Fruit fly (Drosophila melanogaster) whole organism, embryonic: ENCODE results near the gene Trf4-1.

ENCODE experiments used
- Abd-B ChIP-seq: fragments of 200-800 bp; sonication (Bioruptor generic); optimal IDR thresholded peaks from 2 replicates; lab custom pipeline; 2018; ENCODE audit warnings: missing biosample characterization, mild to moderate bottlenecking, missing genetic modification characterization, moderate library complexity
- B-H2 ChIP-seq: fragments of 200-800 bp; sonication (Bioruptor generic); optimal IDR thresholded peaks from 2 replicates; lab custom pipeline; 2018; ENCODE audit warnings: missing biosample characterization, mild to moderate bottlenecking, missing genetic modification characterization
- CG11398 ChIP-seq: fragments of 200-800 bp; sonication (Bioruptor generic); optimal IDR thresholded peaks from 2 replicates; lab custom pipeline; 2016; ENCODE audit warnings: missing biosample characterization, missing genetic modification characterization
- CG11504 ChIP-seq: fragments of 200-800 bp; sonication (Bioruptor generic); optimal IDR thresholded peaks from 3 replicates; lab custom pipeline; 2019; ENCODE audit warnings: missing biosample characterization, mild to moderate bottlenecking, missing genetic modification characterization, moderate library complexity
- CG13424 ChIP-seq: fragments of 200-800 bp; sonication (Bioruptor generic); optimal IDR thresholded peaks from 2 replicates; lab custom pipeline; 2019; ENCODE audit warnings: missing biosample characterization, mild to moderate bottlenecking, missing genetic modification characterization, moderate library complexity
- CG14860 ChIP-seq: fragments of 200-800 bp; sonication (Bioruptor generic); IDR thresholded peaks from 3 replicates; pipeline ENCODE4 v1.3.6; 2022; ENCODE audit warnings: missing biosample characterization, missing genetic modification characterization; ENCODE audit not compliant: partially characterized antibody
- CG1529 ChIP-seq: fragments of 200-800 bp; sonication (Bioruptor generic); optimal IDR thresholded peaks from 3 replicates; lab custom pipeline; 2018; ENCODE audit warnings: missing biosample characterization, missing genetic modification characterization
- CG1647 ChIP-seq: fragments of 200-800 bp; sonication (Bioruptor generic); optimal IDR thresholded peaks from 3 replicates; lab custom pipeline; 2016; ENCODE audit warnings: missing biosample characterization, missing genetic modification characterization
- CG16863 ChIP-seq: fragments of 200-800 bp; sonication (Bioruptor generic); optimal IDR thresholded peaks from 3 replicates; lab custom pipeline; 2016; ENCODE audit warnings: missing biosample characterization, missing genetic modification characterization
- CG17328 ChIP-seq: fragments of 200-800 bp; sonication (Bioruptor generic); IDR thresholded peaks from 2 replicates; pipeline ENCODE4 v1.3.6; 2022; ENCODE audit warnings: missing biosample characterization, missing genetic modification characterization
- CG17359 ChIP-seq: fragments of 200-800 bp; sonication (Bioruptor generic); optimal IDR thresholded peaks from 3 replicates; lab custom pipeline; 2018; ENCODE audit warnings: missing biosample characterization, mild to moderate bottlenecking, missing genetic modification characterization, moderate library complexity
- CG17361 ChIP-seq: fragments of 200-800 bp; sonication (Bioruptor generic); IDR thresholded peaks from 3 replicates; pipeline ENCODE4 v1.3.6; 2022; ENCODE audit warnings: missing biosample characterization, missing genetic modification characterization
- CG18262 ChIP-seq: fragments of 200-800 bp; optimal IDR thresholded peaks from 3 replicates; lab custom pipeline; 2019; ENCODE audit warnings: missing biosample characterization, mild to moderate bottlenecking, missing genetic modification characterization, moderate library complexity
- CG18476 ChIP-seq: fragments of 200-800 bp; sonication (Bioruptor generic); optimal IDR thresholded peaks from 2 replicates; lab custom pipeline; 2016; ENCODE audit warnings: missing biosample characterization, mild to moderate bottlenecking, missing genetic modification characterization
- CG2120 ChIP-seq: fragments of 200-800 bp; sonication (Bioruptor generic); optimal IDR thresholded peaks from 3 replicates; lab custom pipeline; 2016; ENCODE audit warnings: missing biosample characterization, missing genetic modification characterization
- CG2678 ChIP-seq: fragments of 200-800 bp; sonication (Bioruptor generic); optimal IDR thresholded peaks from 3 replicates; lab custom pipeline; 2019; ENCODE audit warnings: missing biosample characterization, mild to moderate bottlenecking, missing genetic modification characterization, moderate library complexity
- CG31441 ChIP-seq: fragments of 200-800 bp; sonication (Bioruptor generic); IDR thresholded peaks from 2 replicates; pipeline ENCODE4 v1.3.6; 2022; ENCODE audit warnings: missing biosample characterization, missing genetic modification characterization
- CG3281 ChIP-seq: fragments of 200-800 bp; sonication (Bioruptor generic); optimal IDR thresholded peaks from 3 replicates; lab custom pipeline; 2017; ENCODE audit warnings: missing biosample characterization, mild to moderate bottlenecking, missing genetic modification characterization
- CG3847 ChIP-seq: fragments of 200-800 bp; sonication (Bioruptor generic); IDR thresholded peaks from 2 replicates; pipeline ENCODE4 v1.3.6; 2022; ENCODE audit warnings: missing biosample characterization, missing genetic modification characterization
- CG5180 ChIP-seq: fragments of 200-800 bp; sonication (Bioruptor generic); optimal IDR thresholded peaks from 3 replicates; lab custom pipeline; 2017; ENCODE audit warnings: missing biosample characterization, missing genetic modification characterization, mild to moderate bottlenecking, moderate library complexity, missing genetic modification reagents
- CG8924 ChIP-seq: fragments of 200-800 bp; optimal IDR thresholded peaks from 3 replicates; lab custom pipeline; 2019; ENCODE audit warnings: missing biosample characterization, mild to moderate bottlenecking, missing genetic modification characterization, moderate library complexity
- CG9609 ChIP-seq: fragments of 200-800 bp; sonication (Bioruptor generic); optimal IDR thresholded peaks from 3 replicates; lab custom pipeline; 2016; ENCODE audit warnings: missing biosample characterization, missing genetic modification characterization
- CG9727 ChIP-seq: fragments of 200-800 bp; sonication (Bioruptor generic); optimal IDR thresholded peaks from 3 replicates; lab custom pipeline; 2017; ENCODE audit warnings: missing biosample characterization, mild to moderate bottlenecking, missing genetic modification characterization
- CG9797 ChIP-seq: fragments of 200-800 bp; sonication (Bioruptor generic); optimal IDR thresholded peaks from 3 replicates; lab custom pipeline; 2018; ENCODE audit warnings: missing biosample characterization, mild to moderate bottlenecking, missing genetic modification characterization
- CG9932 ChIP-seq: fragments of 200-800 bp; sonication (Bioruptor generic); IDR thresholded peaks from 2 replicates; pipeline ENCODE4 v1.3.6; 2022; ENCODE audit warnings: missing biosample characterization, missing genetic modification characterization
- CTCF ChIP-seq: fragments of 200-800 bp; sonication (Bioruptor generic); optimal IDR thresholded peaks from 2 replicates; lab custom pipeline; 2017; ENCODE audit warnings: missing biosample characterization, mild to moderate bottlenecking, missing genetic modification characterization, moderate library complexity
- CoRest ChIP-seq: fragments of 200-800 bp; sonication (Bioruptor generic); optimal IDR thresholded peaks from 3 replicates; lab custom pipeline; 2018; ENCODE audit warnings: missing biosample characterization, mild to moderate bottlenecking, missing genetic modification characterization, moderate library complexity
- Deaf1 ChIP-seq: fragments of 200-800 bp; optimal IDR thresholded peaks from 3 replicates; lab custom pipeline; 2019; ENCODE audit warnings: missing biosample characterization, mild to moderate bottlenecking, missing genetic modification characterization, moderate library complexity
- GATAe ChIP-seq: fragments of 200-800 bp; sonication (Bioruptor generic); conservative IDR thresholded peaks from 2 replicates; pipeline ENCODE4 v1.3.6; 2022; ENCODE audit warnings: missing biosample characterization, missing genetic modification characterization
- Mad ChIP-seq: fragments of 200-800 bp; sonication (Bioruptor generic); optimal IDR thresholded peaks from 2 replicates; lab custom pipeline; 2016; ENCODE audit warnings: missing biosample characterization, missing genetic modification characterization
- Poxn ChIP-seq: fragments of 200-800 bp; sonication (Bioruptor generic); IDR thresholded peaks from 2 replicates; pipeline ENCODE4 v1.3.6; 2022; ENCODE audit warnings: missing biosample characterization, missing genetic modification characterization
- Ptx1 ChIP-seq: fragments of 200-800 bp; sonication (Bioruptor generic); IDR thresholded peaks from 2 replicates; pipeline ENCODE4 v1.3.6; 2022; ENCODE audit warnings: missing biosample characterization, missing genetic modification characterization
- Stat92E ChIP-seq, 3 experiments: fragments of >200 bp in 2 of 3; fragments of 200-800 bp in 1 of 3; sonication (Bioruptor generic) in 1 of 3; optimal IDR thresholded peaks; 2 replicates each; lab custom pipeline; 2017 to 2019; ENCODE audit warnings: missing biosample characterization in 3 of 3, missing genetic modification characterization in 3 of 3, mild to moderate bottlenecking in 1 of 3, moderate library complexity in 1 of 3
- btn ChIP-seq: fragments of 200-800 bp; sonication (Bioruptor generic); optimal IDR thresholded peaks from 2 replicates; lab custom pipeline; 2016; ENCODE audit warnings: missing biosample characterization, missing genetic modification characterization
- dmrt11E ChIP-seq: fragments of 200-800 bp; sonication (Bioruptor generic); optimal IDR thresholded peaks from 3 replicates; lab custom pipeline; 2018; ENCODE audit warnings: missing biosample characterization, mild to moderate bottlenecking, missing genetic modification characterization, moderate library complexity
- hb ChIP-seq: fragments of 200-800 bp; sonication (Bioruptor generic); IDR thresholded peaks from 3 replicates; pipeline ENCODE4 v1.3.6; 2022; ENCODE audit warnings: missing biosample characterization, missing genetic modification characterization; ENCODE audit not compliant: partially characterized antibody
- hkb ChIP-seq, 2 experiments: fragments of 200-800 bp in 1 of 2; fragments of >200 bp in 1 of 2; sonication (Bioruptor generic) in 1 of 2; IDR thresholded peaks in 1 of 2; optimal IDR thresholded peaks in 1 of 2; 2 replicates each; pipeline versions ENCODE4 v1.3.6 to Lab custom; 2017 to 2022; ENCODE audit warnings: missing biosample characterization in 1 of 2, missing genetic modification characterization in 1 of 2
- inv ChIP-seq: fragments of 200-800 bp; sonication (Bioruptor generic); IDR thresholded peaks from 2 replicates; pipeline ENCODE4 v1.3.6; 2022; ENCODE audit warnings: missing biosample characterization, missing genetic modification characterization; ENCODE audit not compliant: partially characterized antibody
- jumu ChIP-seq: fragments of 200-800 bp; sonication (Bioruptor generic); optimal IDR thresholded peaks from 3 replicates; lab custom pipeline; 2016; ENCODE audit warnings: missing biosample characterization, missing genetic modification characterization
- kah ChIP-seq: fragments of 200-800 bp; sonication (Bioruptor generic); optimal IDR thresholded peaks from 2 replicates; lab custom pipeline; 2018; ENCODE audit warnings: missing biosample characterization, mild to moderate bottlenecking, missing genetic modification characterization
- mirr ChIP-seq: fragments of 200-800 bp; sonication (Bioruptor generic); optimal IDR thresholded peaks from 3 replicates; lab custom pipeline; 2018; ENCODE audit warnings: missing biosample characterization, mild to moderate bottlenecking, missing genetic modification characterization
- nerfin-2 ChIP-seq: fragments of 200-800 bp; sonication (Bioruptor generic); IDR thresholded peaks from 2 replicates; pipeline ENCODE4 v1.3.6; 2022; ENCODE audit warnings: missing biosample characterization, missing genetic modification characterization; ENCODE audit not compliant: partially characterized antibody
- oc ChIP-seq: fragments of 200-800 bp; sonication (Bioruptor generic); optimal IDR thresholded peaks from 2 replicates; lab custom pipeline; 2018; ENCODE audit warnings: missing biosample characterization, mild to moderate bottlenecking, missing genetic modification characterization, moderate library complexity
- org-1 ChIP-seq: fragments of 200-800 bp; sonication (Bioruptor generic); optimal IDR thresholded peaks from 2 replicates; lab custom pipeline; 2017; ENCODE audit warnings: missing biosample characterization, missing genetic modification characterization
- phol ChIP-seq: fragments of 200-800 bp; sonication (Bioruptor generic); optimal IDR thresholded peaks from 3 replicates; lab custom pipeline; 2018; ENCODE audit warnings: missing biosample characterization, mild to moderate bottlenecking, missing genetic modification characterization, moderate library complexity
- pros ChIP-seq: fragments of 200-800 bp; sonication (Bioruptor generic); optimal IDR thresholded peaks from 3 replicates; lab custom pipeline; 2019; ENCODE audit warnings: missing biosample characterization, mild to moderate bottlenecking, missing genetic modification characterization, moderate library complexity
- sisA ChIP-seq: fragments of 200-800 bp; sonication (Bioruptor generic); IDR thresholded peaks from 2 replicates; pipeline ENCODE4 v1.3.6; 2022; ENCODE audit warnings: missing biosample characterization, missing genetic modification characterization
- sob ChIP-seq: fragments of 200-800 bp; sonication (Bioruptor generic); IDR thresholded peaks from 2 replicates; pipeline ENCODE4 v1.3.6; 2022; ENCODE audit warnings: missing biosample characterization, missing genetic modification characterization
- sr ChIP-seq: fragments of 200-800 bp; sonication (Bioruptor generic); IDR thresholded peaks from 3 replicates; pipeline ENCODE4 v1.3.6; 2022; ENCODE audit warnings: missing biosample characterization, missing genetic modification characterization
- wek ChIP-seq: fragments of 200-800 bp; sonication (Bioruptor generic); optimal IDR thresholded peaks from 3 replicates; lab custom pipeline; 2018; ENCODE audit warnings: missing biosample characterization, mild to moderate bottlenecking, missing genetic modification characterization, moderate library complexity

The Trf4-1 gene

dm6 chrX:8583159-8583558, 23.0 kb downstream of the Trf4-1 start (continued):
- TF ChIP-seq CG17359 (tag; lab: Kevin White, UChicago) (peak; percentile 4), CG18262 (no peak), CG18476 (GFP tag; lab: Kevin White, UChicago) (no peak), dmrt11E (tag; lab: Kevin White, UChicago) (no peak), Mad (GFP tag; lab: Kevin White, UChicago) (no peak), CG11398 (GFP tag; lab: Kevin White, UChicago) (no peak), B-H2 (GFP tag; lab: Kevin White, UChicago) (no peak), CTCF (GFP tag; lab: Kevin White, UChicago) (no peak), btn (GFP tag; lab: Kevin White, UChicago) (no peak), oc (tag; lab: Kevin White, UChicago) (no peak), inv (GFP tag; lab: Robert Waterston, UW) (no peak), CG2678 (peak; percentile 36), hb (no peak), CG14860 (no peak), phol (peak; percentile 17), CG1529 (GFP tag; lab: Kevin White, UChicago) (no peak), CG16863 (GFP tag; lab: Kevin White, UChicago) (no peak), CG9727 (peak; percentile 13), Stat92E (GFP tag; optimal IDR thresholded peaks at IDR 0.05; lab: Kevin White, UChicago) (no peak), Ptx1 (GFP tag; lab: Robert Waterston, UW) (peak; percentile 30; the same call in 1 of the 2 replicates), jumu (GFP tag; lab: Kevin White, UChicago) (no peak), CG5180 (GFP tag; lab: Kevin White, UChicago) (no peak), CG9797 (GFP tag; lab: Kevin White, UChicago) (no peak), pros (GFP tag; lab: Kevin White, UChicago) (no peak), CG2120 (GFP tag; lab: Kevin White, UChicago) (peak; percentile 34), sr (GFP tag; lab: Robert Waterston, UW) (no peak), Deaf1 (no peak), CG17361 (0 out of 3 replicates have a peak, but pooled peaks have one; percentile 13), CG3847 (GFP tag; lab: Robert Waterston, UW) (no peak), Abd-B (GFP tag; lab: Kevin White, UChicago) (peak; percentile 11), CG3281 (GFP tag; lab: Kevin White, UChicago) (peak; percentile 21), CoRest (tag; lab: Kevin White, UChicago) (peak; percentile 23), CG8924 (tag; lab: Kevin White, UChicago) (no peak), CG17328 (no peak), CG13424 (tag; lab: Kevin White, UChicago) (peak; percentile 21), Poxn (GFP tag; lab: Robert Waterston, UW) (0 out of 2 replicates have a peak, but pooled peaks have one; percentile 8), CG9609 (GFP tag; lab: Kevin White, UChicago) (no peak), CG9932 (GFP tag; lab: Robert Waterston, UW) (peak; percentile 29; the same call in 1 of the 2 replicates), CG31441 (0 out of 2 replicates have a peak, but pooled peaks have one; percentile 23), GATAe (GFP tag; lab: Robert Waterston, UW) (no peak), wek (GFP tag; lab: Kevin White, UChicago) (no peak), sisA (GFP tag; lab: Robert Waterston, UW) (peak; percentile 17; the same call in 1 of the 2 replicates), mirr (GFP tag; lab: Kevin White, UChicago) (no peak), CG11504 (no peak), nerfin-2 (GFP tag; lab: Robert Waterston, UW) (no peak), org-1 (no peak), kah (GFP tag; lab: Kevin White, UChicago) (no peak), hkb (optimal IDR thresholded peaks at IDR 0.05; lab: Kevin White, UChicago) (no peak), hkb (GFP tag; IDR thresholded peaks at IDR 0.05; lab: Robert Waterston, UW) (no peak; the same call in 1 of the 2 replicates), sob (GFP tag; lab: Robert Waterston, UW) (peak; percentile 29; the same call in 1 of the 2 replicates), CG1647 (GFP tag; lab: Kevin White, UChicago) (no peak)
